Worm (Caenorhabditis elegans) whole organism, midembryonic: ENCODE data around the gene nemp-1.

Experiments
- T22C8.4 ChIP-seq: fragments of 200-800 bp; sonication (Bioruptor generic); IDR thresholded peaks from 2 replicates; pipeline ENCODE4 v1.3.6; 2022; ENCODE audit warnings: missing genetic modification characterization, missing compliant biosample characterization
- cog-1 ChIP-seq: sonication (generic microtip); optimal IDR thresholded peaks from 2 replicates; lab custom pipeline; 2016; ENCODE audit warnings: missing genetic modification characterization, missing compliant biosample characterization
- flt-1 ChIP-seq: fragments of 200-800 bp; sonication (Bioruptor generic); IDR thresholded peaks from 2 replicates; pipeline ENCODE4 v1.3.6; 2022; ENCODE audit warnings: missing genetic modification characterization, missing compliant biosample characterization
- ztf-23 ChIP-seq: fragments of 200-800 bp; sonication (Bioruptor generic); IDR thresholded peaks from 2 replicates; pipeline ENCODE4 v1.3.6; 2022; ENCODE audit warnings: missing genetic modification reagents, missing genetic modification characterization, missing compliant biosample characterization

ce11 chrIII:455793-456192, 16.3 kb upstream of the nemp-1 start:
- TF ChIP-seq T22C8.4 (GFP tag; lab: Robert Waterston, UW), result no peak
- no peak for TF ChIP-seq flt-1 (GFP tag; lab: Robert Waterston, UW)
- no peak for TF ChIP-seq ztf-23 (GFP tag; lab: Robert Waterston, UW)
- TF ChIP-seq cog-1 (tag; lab: Kevin White, UChicago), result no peak
